Worm (Caenorhabditis elegans): ENCODE data around the gene slc-25A21.

The slc-25A21 gene

DNA sequence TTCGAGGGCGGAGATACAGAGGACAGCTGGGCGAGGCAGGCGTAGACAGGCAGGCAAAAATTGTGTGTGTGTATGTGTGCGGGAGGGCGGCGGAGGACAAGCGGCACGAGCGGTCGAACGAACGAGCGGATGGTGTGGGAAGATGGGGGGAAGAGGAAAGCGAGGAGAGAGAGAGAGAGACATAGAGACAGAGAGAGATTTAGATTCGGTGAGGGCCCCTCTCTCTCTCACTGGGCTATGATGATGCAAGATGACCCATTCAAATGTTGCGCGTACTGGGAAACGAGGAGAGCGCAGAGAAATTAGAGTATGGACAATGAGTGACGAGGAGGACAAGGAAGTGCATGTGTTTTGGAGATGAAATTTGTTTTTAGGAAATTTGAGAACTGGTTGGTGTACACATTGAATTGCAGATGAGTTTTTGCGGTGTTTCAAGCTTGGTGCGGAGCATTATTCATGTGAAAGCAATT, 41.9 kb upstream of the slc-25A21 start (continued):
- TF ChIP-seq snpc-4 (GFP tag; optimal IDR thresholded peaks at IDR 0.05) = no peak
- peak in 1 of 4 experiments; percentile 31 for TF ChIP-seq snpc-4 (tag; optimal IDR thresholded peaks at IDR 0.05)
- peak; percentile 80 for TF ChIP-seq ceh-27 (GFP tag; optimal IDR thresholded peaks at IDR 0.05)
- TF ChIP-seq chd-7 (tag; optimal IDR thresholded peaks at IDR 0.05) = peak; percentile 61
- TF ChIP-seq mcd-1 (GFP tag; IDR thresholded peaks at IDR 0.05) = 0 out of 2 replicates have a peak, but pooled peaks have one; percentile 18
- no peak for TF ChIP-seq repo-1 (tag; optimal IDR thresholded peaks at IDR 0.05)
- no peak for TF ChIP-seq ceh-91 (GFP tag; IDR thresholded peaks at IDR 0.05)
- peak in 1 of 3 experiments; percentile 35 for TF ChIP-seq lin-35 (GFP tag; optimal IDR thresholded peaks at IDR 0.05)
- peak; percentile 59 for TF ChIP-seq die-1 (tag; optimal IDR thresholded peaks at IDR 0.05)
- TF ChIP-seq attf-6 (GFP tag; IDR thresholded peaks at IDR 0.05) = no peak
- peak; percentile 41; the same call in 1 of the 2 replicates for TF ChIP-seq hmg-1.2 (GFP tag; IDR thresholded peaks at IDR 0.05)

DNA sequence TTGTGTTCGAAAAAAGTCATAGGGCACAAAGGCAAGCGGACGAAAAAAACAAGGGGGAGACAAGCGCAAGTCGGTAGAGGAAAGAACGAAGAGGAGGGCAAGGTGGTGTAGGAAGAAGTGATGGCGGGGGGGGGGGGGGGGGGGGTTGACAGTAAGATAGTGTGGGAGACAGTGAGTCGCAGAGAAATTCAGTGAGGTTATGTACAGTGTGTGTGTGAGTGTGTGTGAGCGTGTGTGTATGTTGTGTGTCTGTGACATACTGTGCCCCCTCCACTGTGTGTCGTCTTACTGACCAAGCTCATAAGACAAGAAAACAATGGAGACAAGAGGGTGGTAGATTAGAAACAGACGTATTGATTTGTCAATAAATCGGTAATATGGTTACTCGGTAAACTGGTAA, 39.5 kb upstream of the slc-25A21 start:
- TF ChIP-seq nhr-27 (tag; optimal IDR thresholded peaks at IDR 0.05) (no peak), egrh-3 (GFP tag; IDR thresholded peaks at IDR 0.05) (peak; percentile 96), ztf-22 (GFP tag; optimal IDR thresholded peaks at IDR 0.05) (no peak), cebp-1 (GFP tag; IDR thresholded peaks at IDR 0.05) (0 out of 2 replicates have a peak, but pooled peaks have one; percentile 17), cebp-1 (tag; optimal IDR thresholded peaks at IDR 0.05) (peak; percentile 65), hlh-12 (tag; optimal IDR thresholded peaks at IDR 0.05) (no peak), T07F8.4 (tag; optimal IDR thresholded peaks at IDR 0.05) (no peak), K11D2.4 (GFP tag; IDR thresholded peaks at IDR 0.05) (no peak), Y95B8A.8 (GFP tag; IDR thresholded peaks at IDR 0.05) (no peak), F23B12.7 (tag; optimal IDR thresholded peaks at IDR 0.05; ENCODE audit: insufficient read depth) (no peak), B0261.1 (tag; optimal IDR thresholded peaks at IDR 0.05) (no peak), bed-1 (GFP tag; IDR thresholded peaks at IDR 0.05) (no peak), ztf-18 (tag; optimal IDR thresholded peaks at IDR 0.05) (no peak), madf-8 (GFP tag; conservative IDR thresholded peaks at IDR 0.05) (no peak), snpc-4 (GFP tag; optimal IDR thresholded peaks at IDR 0.05) (no peak), snpc-4 (tag; optimal IDR thresholded peaks at IDR 0.05) (no peak), akir-1 (GFP tag; optimal IDR thresholded peaks at IDR 0.05) (no peak), F39B2.1 (GFP tag; IDR thresholded peaks at IDR 0.05) (no peak), ztf-26 (tag; optimal IDR thresholded peaks at IDR 0.05) (peak; percentile 22), ztf-28 (GFP tag; IDR thresholded peaks at IDR 0.05) (no peak), dox-1 (GFP tag; IDR thresholded peaks at IDR 0.05) (peak; percentile 69), ceh-27 (GFP tag; optimal IDR thresholded peaks at IDR 0.05) (peak; percentile 40), nfya-1 (tag; optimal IDR thresholded peaks at IDR 0.05; ENCODE audit: borderline replicate concordance, insufficient read depth) (no peak), F22D6.2 (tag; optimal IDR thresholded peaks at IDR 0.05) (no peak), attf-5 (GFP tag; optimal IDR thresholded peaks at IDR 0.05) (peak; percentile 32), ztf-6 (GFP tag; IDR thresholded peaks at IDR 0.05) (no peak), bed-2 (GFP tag; IDR thresholded peaks at IDR 0.05) (no peak), athp-1 (tag; optimal IDR thresholded peaks at IDR 0.05) (no peak), B0035.1 (tag; optimal IDR thresholded peaks at IDR 0.05) (no peak), zfh-2 (GFP tag; conservative IDR thresholded peaks at IDR 0.05) (peak; percentile 96), mcd-1 (GFP tag; IDR thresholded peaks at IDR 0.05) (peak; percentile 34; the same call in 1 of the 2 replicates), aptf-3 (GFP tag; IDR thresholded peaks at IDR 0.05) (no peak), ceh-91 (GFP tag; IDR thresholded peaks at IDR 0.05) (no peak), nhr-80 (tag; optimal IDR thresholded peaks at IDR 0.05) (peak; percentile 32), nfyb-1 (GFP tag; IDR thresholded peaks at IDR 0.05) (no peak), madf-10 (tag; optimal IDR thresholded peaks at IDR 0.05) (no peak), Y79H2A.3 (GFP tag; conservative IDR thresholded peaks at IDR 0.05) (no peak), B0336.3 (GFP tag; IDR thresholded peaks at IDR 0.05) (0 out of 2 replicates have a peak, but pooled peaks have one; percentile 48), D2030.7 (GFP tag; IDR thresholded peaks at IDR 0.05) (no peak), tlf-1 (GFP tag; optimal IDR thresholded peaks at IDR 0.05) (no peak), ccch-3 (GFP tag; optimal IDR thresholded peaks at IDR 0.05) (no peak)
